Worm (Caenorhabditis elegans): ENCODE data around the gene hlh-12.

The hlh-12 gene

ce11 chrIV:8479346-8479745, at the start of gene hlh-12:
Gene hlh-12, minus strand, starts transcription at chrIV:8479446.
- no peak for TF ChIP-seq nhr-10 (tag; optimal IDR thresholded peaks at IDR 0.05)

- TF ChIP-seq mab-5 (tag; optimal IDR thresholded peaks at IDR 0.05) (no peak), Y55F3AM.14 (GFP tag; optimal IDR thresholded peaks at IDR 0.05) (no peak), mdl-1 (tag; optimal IDR thresholded peaks at IDR 0.05) (peak in 1 of 2 experiments; percentile 31), R02D3.7 (tag; optimal IDR thresholded peaks at IDR 0.05) (no peak), F13H6.1 (tag; optimal IDR thresholded peaks at IDR 0.05) (peak; percentile 41), nhr-77 (tag; optimal IDR thresholded peaks at IDR 0.05) (no peak), alr-1 (tag; optimal IDR thresholded peaks at IDR 0.05) (no peak), unc-55 (GFP tag; optimal IDR thresholded peaks at IDR 0.05) (no peak), lsy-2 (tag; optimal IDR thresholded peaks at IDR 0.05) (peak in 1 of 2 experiments; percentile 58), peb-1 (tag; optimal IDR thresholded peaks at IDR 0.05) (no peak), gmeb-1 (tag; optimal IDR thresholded peaks at IDR 0.05) (peak; percentile 55), nhr-11 (tag; optimal IDR thresholded peaks at IDR 0.05) (no peak), snpc-4 (tag; optimal IDR thresholded peaks at IDR 0.05) (no peak), fos-1 (tag; optimal IDR thresholded peaks at IDR 0.05) (peak; percentile 11), lin-39 (tag; optimal IDR thresholded peaks at IDR 0.05) (no peak), elt-3 (tag; optimal IDR thresholded peaks at IDR 0.05) (no peak), mbf-1 (tag; optimal IDR thresholded peaks at IDR 0.05) (no peak), blmp-1 (tag; optimal IDR thresholded peaks at IDR 0.05; ENCODE audit: insufficient read depth) (peak; percentile 73), ztf-1 (GFP tag; conservative IDR thresholded peaks at IDR 0.05) (no peak), dmd-4 (tag; optimal IDR thresholded peaks at IDR 0.05) (no peak), nhr-23 (tag; optimal IDR thresholded peaks at IDR 0.05) (no peak), elt-1 (tag; optimal IDR thresholded peaks at IDR 0.05) (no peak), ama-1 (optimal IDR thresholded peaks at IDR 0.05) (peak; percentile 44), ztf-11 (tag; optimal IDR thresholded peaks at IDR 0.05) (no peak), ZK546.5 (tag; optimal IDR thresholded peaks at IDR 0.05) (no peak), crh-2 (tag; optimal IDR thresholded peaks at IDR 0.05) (peak; percentile 71), nhr-25 (tag; optimal IDR thresholded peaks at IDR 0.05) (peak; percentile 95), skn-1 (tag; optimal IDR thresholded peaks at IDR 0.05) (no peak), lin-11 (tag; optimal IDR thresholded peaks at IDR 0.05) (no peak), sma-9 (GFP tag; optimal IDR thresholded peaks at IDR 0.05) (peak; percentile 96), sma-9 (tag; optimal IDR thresholded peaks at IDR 0.05) (no peak), nhr-10 (tag; optimal IDR thresholded peaks at IDR 0.05) (no peak), nhr-129 (tag; optimal IDR thresholded peaks at IDR 0.05) (peak; percentile 72), zag-1 (tag; optimal IDR thresholded peaks at IDR 0.05) (no peak), lin-13 (GFP tag; optimal IDR thresholded peaks at IDR 0.05) (no peak), egl-27 (tag; optimal IDR thresholded peaks at IDR 0.05) (peak; percentile 66), ceh-82 (tag; optimal IDR thresholded peaks at IDR 0.05) (no peak), ztf-4 (tag; optimal IDR thresholded peaks at IDR 0.05) (no peak), aly-2 (tag; optimal IDR thresholded peaks at IDR 0.05) (no peak), nhr-237 (tag; optimal IDR thresholded peaks at IDR 0.05) (no peak), unc-62 (GFP tag; optimal IDR thresholded peaks at IDR 0.05) (no peak), unc-39 (tag; optimal IDR thresholded peaks at IDR 0.05) (no peak), nhr-12 (tag; optimal IDR thresholded peaks at IDR 0.05) (no peak), sma-3 (GFP tag; optimal IDR thresholded peaks at IDR 0.05) (peak; percentile 91), ceh-16 (tag; optimal IDR thresholded peaks at IDR 0.05) (no peak), nhr-21 (tag; optimal IDR thresholded peaks at IDR 0.05) (peak; percentile 93), sem-4 (tag; optimal IDR thresholded peaks at IDR 0.05) (peak; percentile 50), nhr-6 (tag; optimal IDR thresholded peaks at IDR 0.05) (peak; percentile 76), C34F6.9 (tag; optimal IDR thresholded peaks at IDR 0.05) (peak; percentile 17)
Observed at ce11 chrIV:8529039-8529438, 49.8 kb upstream of the hlh-12 start.

Data from whole organism, L2 larva.